Worm (Caenorhabditis elegans) whole organism, young adult: Measurements from ENCODE around the gene srh-55.

Source experiments
- C17E4.6 ChIP-seq: fragments of 200-800 bp; sonication (Bioruptor generic); IDR thresholded peaks from 2 replicates; pipeline ENCODE4 v1.3.6; 2022; ENCODE audit warnings: missing genetic modification reagents, missing genetic modification characterization, missing compliant biosample characterization
- D2030.7 ChIP-seq: fragments of 200-800 bp; sonication (Bioruptor generic); IDR thresholded peaks from 2 replicates; pipeline ENCODE4 v1.3.6; 2022; ENCODE audit warnings: missing genetic modification reagents, missing genetic modification characterization, missing compliant biosample characterization
- F22D6.2 ChIP-seq: sonication (generic microtip); optimal IDR thresholded peaks from 2 replicates; lab custom pipeline; 2016; ENCODE audit warnings: mild to moderate bottlenecking, missing genetic modification characterization, missing compliant biosample characterization
- F23B12.7 ChIP-seq: sonication (generic microtip); optimal IDR thresholded peaks from 2 replicates; lab custom pipeline; 2017; ENCODE audit warnings: missing genetic modification characterization, mild to moderate bottlenecking, missing compliant biosample characterization, antibody characterized with exemption, moderate library complexity; ENCODE audit not compliant: insufficient read depth
- F55B11.4 ChIP-seq: sonication (generic microtip); optimal IDR thresholded peaks from 2 replicates; lab custom pipeline; 2016; ENCODE audit warnings: missing compliant biosample characterization, missing genetic modification characterization, borderline replicate concordance; ENCODE audit not compliant: insufficient read depth
- K12H6.12 ChIP-seq: fragments of 200-800 bp; sonication (Bioruptor generic); optimal IDR thresholded peaks from 2 replicates; lab custom pipeline; 2018; ENCODE audit warnings: mild to moderate bottlenecking, missing genetic modification characterization, missing compliant biosample characterization
- Y67H2A.10 ChIP-seq: fragments of 200-800 bp; sonication (Bioruptor generic); conservative IDR thresholded peaks from 2 replicates; pipeline ENCODE4 v1.3.6; 2022; ENCODE audit warnings: missing genetic modification reagents, missing genetic modification characterization, missing compliant biosample characterization
- ZK185.1 ChIP-seq: sonication (generic microtip); optimal IDR thresholded peaks from 2 replicates; lab custom pipeline; 2016; ENCODE audit warnings: mild to moderate bottlenecking, missing genetic modification characterization, missing compliant biosample characterization; ENCODE audit not compliant: poor library complexity, severe bottlenecking
- ama-1 ChIP-seq, 3 experiments: fragments of 150-350 bp in 1 of 3; sonication (generic microtip) in 2 of 3; optimal IDR thresholded peaks; 2 replicates each; lab custom pipeline; 2014 to 2018; ENCODE audit warnings: missing biosample characterization in 2 of 3, missing genetic modification characterization in 2 of 3, missing genetic modification reagents in 2 of 3
- attf-3 ChIP-seq: fragments of 200-800 bp; sonication (Bioruptor generic); conservative IDR thresholded peaks from 2 replicates; pipeline ENCODE4 v1.3.6; 2022; ENCODE audit warnings: missing genetic modification reagents, missing genetic modification characterization, missing compliant biosample characterization
- attf-5 ChIP-seq: fragments of 200-800 bp; sonication (Bioruptor generic); optimal IDR thresholded peaks from 2 replicates; lab custom pipeline; 2018; ENCODE audit warnings: mild to moderate bottlenecking, missing genetic modification characterization, missing compliant biosample characterization
- attf-6 ChIP-seq: fragments of 200-800 bp; sonication (Bioruptor generic); IDR thresholded peaks from 2 replicates; pipeline ENCODE4 v1.3.6; 2022; ENCODE audit warnings: missing genetic modification reagents, missing genetic modification characterization, missing compliant biosample characterization
- bed-2 ChIP-seq: fragments of 200-800 bp; sonication (Bioruptor generic); IDR thresholded peaks from 2 replicates; pipeline ENCODE4 v1.3.6; 2022; ENCODE audit warnings: missing genetic modification reagents, missing genetic modification characterization, missing compliant biosample characterization
- cebp-1 ChIP-seq, 2 experiments: fragments of 200-800 bp in 1 of 2; sonication (Bioruptor generic) in 1 of 2; sonication (generic microtip) in 1 of 2; IDR thresholded peaks in 1 of 2; optimal IDR thresholded peaks in 1 of 2; 2 replicates each; pipeline versions ENCODE4 v1.3.6 to Lab custom; 2017 to 2022; ENCODE audit warnings: missing compliant biosample characterization in 2 of 2, missing genetic modification characterization in 2 of 2, mild to moderate bottlenecking in 1 of 2, missing genetic modification reagents in 1 of 2, moderate library complexity in 1 of 2
- ceh-40 ChIP-seq: fragments of 200-800 bp; sonication (Bioruptor generic); IDR thresholded peaks from 2 replicates; pipeline ENCODE4 v1.3.6; 2022; ENCODE audit warnings: missing genetic modification characterization, missing compliant biosample characterization
- chd-7 ChIP-seq: sonication (generic microtip); optimal IDR thresholded peaks from 2 replicates; lab custom pipeline; 2016; ENCODE audit warnings: mild to moderate bottlenecking, missing genetic modification characterization, moderate library complexity, missing compliant biosample characterization
- dpl-1 ChIP-seq: fragments of 150-350 bp; optimal IDR thresholded peaks from 2 replicates; lab custom pipeline; 2014; ENCODE audit warnings: missing biosample characterization, missing genetic modification reagents, missing genetic modification characterization
- egl-44 ChIP-seq: fragments of 200-800 bp; sonication (Bioruptor generic); IDR thresholded peaks from 2 replicates; pipeline ENCODE4 v1.3.6; 2022; ENCODE audit warnings: missing genetic modification reagents, missing genetic modification characterization, missing compliant biosample characterization
- egrh-3 ChIP-seq: fragments of 200-800 bp; sonication (Bioruptor generic); IDR thresholded peaks from 2 replicates; pipeline ENCODE4 v1.3.6; 2022; ENCODE audit warnings: missing genetic modification reagents, missing genetic modification characterization, missing compliant biosample characterization
- fkh-3 ChIP-seq: sonication (generic microtip); optimal IDR thresholded peaks from 2 replicates; lab custom pipeline; 2016; ENCODE audit warnings: mild to moderate bottlenecking, missing genetic modification characterization, missing compliant biosample characterization
- gei-17 ChIP-seq: fragments of 200-800 bp; sonication (Bioruptor generic); optimal IDR thresholded peaks from 2 replicates; lab custom pipeline; 2018; ENCODE audit warnings: mild to moderate bottlenecking, missing genetic modification characterization, missing compliant biosample characterization
- hmg-20 ChIP-seq: fragments of 200-800 bp; sonication (Bioruptor generic); IDR thresholded peaks from 2 replicates; pipeline ENCODE4 v1.3.6; 2022; ENCODE audit warnings: missing genetic modification reagents, missing genetic modification characterization, missing compliant biosample characterization
- hsf-1 ChIP-seq: fragments of 200-800 bp; sonication (Bioruptor generic); IDR thresholded peaks from 2 replicates; pipeline ENCODE4 v1.3.6; 2022; ENCODE audit warnings: missing genetic modification reagents, missing genetic modification characterization, missing compliant biosample characterization
- lag-1 ChIP-seq: fragments of 200-800 bp; sonication (Bioruptor generic); IDR thresholded peaks from 2 replicates; pipeline ENCODE4 v1.3.6; 2022; ENCODE audit warnings: missing genetic modification reagents, missing genetic modification characterization, missing compliant biosample characterization
- let-607 ChIP-seq, 2 experiments: fragments of 200-800 bp in 1 of 2; sonication (Bioruptor generic) in 1 of 2; sonication (generic microtip) in 1 of 2; optimal IDR thresholded peaks; 2 replicates each; lab custom pipeline; 2016 to 2018; ENCODE audit warnings: mild to moderate bottlenecking in 2 of 2, missing compliant biosample characterization in 2 of 2, missing genetic modification characterization in 2 of 2, moderate library complexity in 2 of 2, missing genotype in 1 of 2
- lin-40 ChIP-seq: sonication (generic microtip); optimal IDR thresholded peaks from 2 replicates; lab custom pipeline; 2016; ENCODE audit warnings: missing genetic modification characterization, mild to moderate bottlenecking, missing compliant biosample characterization, missing genotype, missing genetic modification reagents
- madf-6 ChIP-seq: fragments of 200-800 bp; sonication (Bioruptor generic); IDR thresholded peaks from 2 replicates; pipeline ENCODE4 v1.3.6; 2022; ENCODE audit warnings: missing genetic modification reagents, missing genetic modification characterization, missing compliant biosample characterization
- madf-8 ChIP-seq: fragments of 200-800 bp; sonication (Bioruptor generic); conservative IDR thresholded peaks from 2 replicates; pipeline ENCODE4 v1.3.6; 2022; ENCODE audit warnings: missing genetic modification reagents, missing genetic modification characterization, missing compliant biosample characterization
- mcd-1 ChIP-seq: fragments of 200-800 bp; sonication (Bioruptor generic); IDR thresholded peaks from 2 replicates; pipeline ENCODE4 v1.3.6; 2022; ENCODE audit warnings: missing genetic modification reagents, missing genetic modification characterization, missing compliant biosample characterization
- mxl-1 ChIP-seq: sonication (generic microtip); optimal IDR thresholded peaks from 2 replicates; lab custom pipeline; 2016; ENCODE audit warnings: missing genetic modification characterization, missing compliant biosample characterization
- pbrm-1 ChIP-seq: fragments of 200-800 bp; sonication (Bioruptor generic); IDR thresholded peaks from 2 replicates; pipeline ENCODE4 v1.3.6; 2022; ENCODE audit warnings: missing genetic modification reagents, missing genetic modification characterization, missing compliant biosample characterization
- rcor-1 ChIP-seq: fragments of 200-800 bp; sonication (Bioruptor generic); IDR thresholded peaks from 2 replicates; pipeline ENCODE4 v1.3.6; 2022; ENCODE audit warnings: missing genetic modification reagents, missing genetic modification characterization, missing compliant biosample characterization
- rec-8 ChIP-seq, 2 experiments: sonication (generic microtip); optimal IDR thresholded peaks; 2 replicates each; lab custom pipeline; 2016; ENCODE audit warnings: mild to moderate bottlenecking in 2 of 2, missing genetic modification characterization in 2 of 2, missing genetic modification reagents in 2 of 2, missing genotype in 2 of 2, missing biosample characterization in 1 of 2, missing compliant biosample characterization in 1 of 2, moderate library complexity in 1 of 2
- repo-1 ChIP-seq: sonication (generic microtip); optimal IDR thresholded peaks from 2 replicates; lab custom pipeline; 2017; ENCODE audit warnings: mild to moderate bottlenecking, missing genetic modification characterization, missing compliant biosample characterization
- rpc-1 ChIP-seq, 2 experiments: fragments of 150-350 bp in 1 of 2; sonication (generic microtip) in 1 of 2; optimal IDR thresholded peaks; 2 replicates each; lab custom pipeline; 2014 to 2018; ENCODE audit warnings: missing biosample characterization in 1 of 2, missing genetic modification characterization in 1 of 2, missing genetic modification reagents in 1 of 2, missing genotype in 1 of 2
- snpc-1.1 ChIP-seq: sonication (generic microtip); optimal IDR thresholded peaks from 2 replicates; lab custom pipeline; 2017; ENCODE audit warnings: missing genetic modification characterization, mild to moderate bottlenecking, missing compliant biosample characterization, antibody characterized with exemption, moderate library complexity, missing genotype, missing genetic modification reagents; ENCODE audit not compliant: insufficient read depth
- snpc-3.4 ChIP-seq: sonication (generic microtip); optimal IDR thresholded peaks from 2 replicates; lab custom pipeline; 2017; ENCODE audit warnings: missing genetic modification characterization, mild to moderate bottlenecking, missing compliant biosample characterization, antibody characterized with exemption, moderate library complexity, missing genotype, missing genetic modification reagents
- tbx-9 ChIP-seq: sonication (generic microtip); optimal IDR thresholded peaks from 2 replicates; lab custom pipeline; 2016; ENCODE audit warnings: borderline replicate concordance, missing genetic modification characterization, inconsistent platforms, missing compliant biosample characterization
- tlf-1 ChIP-seq: fragments of 200-800 bp; sonication (Bioruptor generic); optimal IDR thresholded peaks from 2 replicates; lab custom pipeline; 2018; ENCODE audit warnings: mild to moderate bottlenecking, missing genetic modification characterization, missing compliant biosample characterization
- zfh-2 ChIP-seq: fragments of 200-800 bp; sonication (Bioruptor generic); conservative IDR thresholded peaks from 2 replicates; pipeline ENCODE4 v1.3.6; 2022; ENCODE audit warnings: missing genetic modification reagents, missing genetic modification characterization, missing compliant biosample characterization
- zim-3 ChIP-seq: sonication (generic microtip); optimal IDR thresholded peaks from 2 replicates; lab custom pipeline; 2017; ENCODE audit warnings: mild to moderate bottlenecking, missing genetic modification characterization, moderate library complexity, missing compliant biosample characterization
- ztf-25 ChIP-seq: fragments of 200-800 bp; sonication (Bioruptor generic); IDR thresholded peaks from 2 replicates; pipeline ENCODE4 v1.3.6; 2022; ENCODE audit warnings: missing genetic modification reagents, missing genetic modification characterization, missing compliant biosample characterization
- ztf-26 ChIP-seq: sonication (generic microtip); optimal IDR thresholded peaks from 2 replicates; lab custom pipeline; 2017; ENCODE audit warnings: missing genetic modification characterization, missing compliant biosample characterization

srh-55 gene

ce11 chrV:15189567-15189966 is 36.2 kb downstream of the srh-55 start, which contains the start of gene cyn-3 (continued):
- TF ChIP-seq bed-2 (GFP tag; lab: Robert Waterston, UW), result no peak
- peak; percentile 76 for TF ChIP-seq lin-40 (tag; lab: Kevin White, UChicago)
- TF ChIP-seq rcor-1 (GFP tag; lab: Robert Waterston, UW), result peak; percentile 65; the same call in 1 of the 2 replicates
- TF ChIP-seq madf-8 (GFP tag; lab: Robert Waterston, UW), result peak; percentile 54
- TF ChIP-seq rpc-1 (optimal IDR thresholded peaks at IDR 0.05; lab: Kevin White, UChicago), result no peak
- no peak for TF ChIP-seq rpc-1 (tag; optimal IDR thresholded peaks at IDR 0.05; lab: Kevin White, UChicago)
- TF ChIP-seq egrh-3 (GFP tag; lab: Robert Waterston, UW), result no peak
- peak; percentile 69 for TF ChIP-seq snpc-3.4
- 0 out of 2 replicates have a peak, but pooled peaks have one; percentile 39 for TF ChIP-seq attf-3 (GFP tag; lab: Robert Waterston, UW)
- TF ChIP-seq tlf-1 (GFP tag; lab: Kevin White, UChicago), result peak; percentile 46
- TF ChIP-seq tbx-9 (tag; lab: Kevin White, UChicago), result no peak
- TF ChIP-seq pbrm-1 (GFP tag; lab: Robert Waterston, UW), result peak; percentile 41; the same call in 1 of the 2 replicates
- no peak for TF ChIP-seq gei-17 (GFP tag; lab: Kevin White, UChicago)
- peak; percentile 49; the same call in 1 of the 2 replicates for TF ChIP-seq D2030.7
- no peak for TF ChIP-seq ceh-40 (GFP tag; lab: Robert Waterston, UW)
- TF ChIP-seq K12H6.12, result peak; percentile 45

- TF ChIP-seq ama-1 (optimal IDR thresholded peaks at IDR 0.05; lab: Kevin White, UChicago) (peak; percentile 78), ama-1 (GFP tag; optimal IDR thresholded peaks at IDR 0.05; lab: Kevin White, UChicago) (peak; percentile 93 to 95), chd-7 (tag; lab: Kevin White, UChicago) (peak; percentile 97), egl-44 (peak; percentile 96), ztf-25 (GFP tag; lab: Robert Waterston, UW) (peak; percentile 96), F55B11.4 (tag; lab: Kevin White, UChicago) (no peak), ZK185.1 (peak; percentile 90), hsf-1 (GFP tag; lab: Robert Waterston, UW) (peak; percentile 95), dpl-1 (GFP tag; lab: Kevin White, UChicago) (peak; percentile 49), F22D6.2 (tag; lab: Kevin White, UChicago) (peak; percentile 82), ztf-26 (tag; lab: Kevin White, UChicago) (peak; percentile 95), zfh-2 (GFP tag; lab: Robert Waterston, UW) (peak; percentile 95), attf-5 (GFP tag; lab: Kevin White, UChicago) (peak; percentile 89), mxl-1 (tag; lab: Kevin White, UChicago) (peak; percentile 96), Y67H2A.10 (GFP tag; lab: Robert Waterston, UW) (no peak), fkh-3 (peak; percentile 93), K12H6.12 (peak; percentile 83), rec-8 (tag; optimal IDR thresholded peaks at IDR 0.05; lab: Kevin White, UChicago) (peak; percentile 94 to 96), F23B12.7 (peak; percentile 89), mcd-1 (GFP tag; lab: Robert Waterston, UW) (peak; percentile 93), gei-17 (GFP tag; lab: Kevin White, UChicago) (peak; percentile 68), cebp-1 (GFP tag; IDR thresholded peaks at IDR 0.05; lab: Robert Waterston, UW) (peak; percentile 67; the same call in 1 of the 2 replicates), cebp-1 (tag; optimal IDR thresholded peaks at IDR 0.05; lab: Kevin White, UChicago) (peak; percentile 88), madf-6 (GFP tag; lab: Robert Waterston, UW) (peak; percentile 92), zim-3 (tag; lab: Kevin White, UChicago) (peak; percentile 98), madf-8 (GFP tag; lab: Robert Waterston, UW) (peak; percentile 71), let-607 (tag; optimal IDR thresholded peaks at IDR 0.05; lab: Kevin White, UChicago) (peak; percentile 66 to 83), repo-1 (tag; lab: Kevin White, UChicago) (peak; percentile 96), hmg-20 (GFP tag; lab: Robert Waterston, UW) (peak; percentile 93), D2030.7 (peak; percentile 96), C17E4.6 (peak; percentile 86), lag-1 (GFP tag; lab: Robert Waterston, UW) (0 out of 2 replicates have a peak, but pooled peaks have one; percentile 52), attf-6 (GFP tag; lab: Robert Waterston, UW) (peak; percentile 93), snpc-1.1 (peak; percentile 81)
These were observed 37.5 kb downstream of the srh-55 start, which contains the start of gene Y75B12B.11 for ce11 chrV:15190903-15191302. Gene Y75B12B.11, plus strand, starts transcription at chrV:15191296.
